Worm (Caenorhabditis elegans) whole organism, early embryonic: ENCODE results near the gene cyp-34A9.

Experiments used
- aly-1 ChIP-seq: sonication (generic microtip); optimal IDR thresholded peaks from 2 replicates; lab custom pipeline; 2016; ENCODE audit warnings: missing genetic modification characterization, missing compliant biosample characterization
- ama-1 ChIP-seq: fragments of 150-350 bp; optimal IDR thresholded peaks from 2 replicates; lab custom pipeline; 2014
- flt-1 ChIP-seq: fragments of 200-800 bp; sonication (Bioruptor generic); IDR thresholded peaks from 2 replicates; pipeline ENCODE4 v1.3.6; 2022; ENCODE audit warnings: missing genetic modification characterization, missing compliant biosample characterization
- hnd-1 ChIP-seq: sonication (generic microtip); optimal IDR thresholded peaks from 2 replicates; lab custom pipeline; 2016; ENCODE audit warnings: missing genetic modification characterization, missing compliant biosample characterization
- sea-1 ChIP-seq: fragments of 200-800 bp; sonication (Bioruptor generic); conservative IDR thresholded peaks from 2 replicates; pipeline ENCODE4 v1.3.6; 2022; ENCODE audit warnings: missing genetic modification characterization, missing compliant biosample characterization
- tra-4 ChIP-seq: sonication (generic microtip); optimal IDR thresholded peaks from 2 replicates; lab custom pipeline; 2017; ENCODE audit warnings: missing genetic modification characterization, missing compliant biosample characterization

DNA sequence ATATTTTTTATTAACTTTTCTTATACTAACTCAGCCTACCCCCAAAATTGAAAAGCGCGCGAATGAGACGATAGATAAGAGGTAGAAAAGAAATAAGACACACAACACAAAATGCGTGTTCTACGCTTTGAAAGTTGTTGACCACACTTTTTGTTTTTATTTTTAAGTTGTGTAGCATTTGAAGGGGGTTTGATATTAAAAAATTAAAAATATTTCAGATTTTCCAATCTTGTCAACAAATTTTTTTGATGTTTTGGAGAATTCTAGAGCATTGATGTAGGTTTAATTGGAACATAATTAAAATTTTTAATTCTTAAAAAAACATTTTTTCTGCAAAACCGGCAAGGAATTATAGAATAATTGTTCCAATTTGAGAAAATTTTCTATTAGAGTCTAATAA, 9.1 kb downstream of the cyp-34A9 start, which contains the start of gene cyp-34A6:
- no peak for TF ChIP-seq hnd-1 (tag; lab: Kevin White, UChicago)
- TF ChIP-seq ama-1: no peak
- TF ChIP-seq sea-1: no peak
- TF ChIP-seq flt-1 (GFP tag; lab: Robert Waterston, UW): no peak
- no peak for TF ChIP-seq aly-1
- TF ChIP-seq tra-4 (tag; lab: Kevin White, UChicago): no peak
